Worm (Caenorhabditis elegans) whole organism, L1 larva: Measurements from ENCODE around the gene W03C9.6.

Experiments
- C16A3.4 ChIP-seq: fragments of 150-350 bp; optimal IDR thresholded peaks from 2 replicates; lab custom pipeline; 2014; ENCODE audit warnings: missing biosample characterization, missing genetic modification characterization
- Y116A8C.19 ChIP-seq: sonication (generic microtip); optimal IDR thresholded peaks from 2 replicates; lab custom pipeline; 2016; ENCODE audit warnings: missing compliant biosample characterization, missing genetic modification characterization, borderline replicate concordance
- aha-1 ChIP-seq: fragments of 150-350 bp; optimal IDR thresholded peaks from 2 replicates; lab custom pipeline; 2014; ENCODE audit warnings: missing biosample characterization, missing genetic modification characterization
- aly-2 ChIP-seq: fragments of 150-350 bp; optimal IDR thresholded peaks from 2 replicates; lab custom pipeline; 2014; ENCODE audit warnings: missing biosample characterization, missing genetic modification characterization
- ceh-8 ChIP-seq: fragments of 200-800 bp; sonication (Bioruptor generic); optimal IDR thresholded peaks from 2 replicates; lab custom pipeline; 2018; ENCODE audit warnings: mild to moderate bottlenecking, missing genetic modification characterization, moderate library complexity, missing compliant biosample characterization
- ceh-82 ChIP-seq, 3 experiments: fragments of 150-350 bp in 1 of 3; sonication (generic microtip) in 2 of 3; optimal IDR thresholded peaks; 2 replicates each; lab custom pipeline; 2014 to 2017; ENCODE audit warnings: missing biosample characterization in 3 of 3, missing genetic modification characterization in 3 of 3
- ceh-90 ChIP-seq: sonication (generic microtip); optimal IDR thresholded peaks from 2 replicates; lab custom pipeline; 2016; ENCODE audit warnings: missing genetic modification characterization, missing compliant biosample characterization
- efl-1 ChIP-seq, 4 experiments: fragments of 150-350 bp; optimal IDR thresholded peaks in 3 of 4; peaks in 1 of 4; 1 replicate in 1 of 4; 2 replicates in 3 of 4; lab custom pipeline; 2014; ENCODE audit warnings: missing biosample characterization in 2 of 4, missing genetic modification characterization in 2 of 4, missing genetic modification reagents in 2 of 4
- elt-2 ChIP-seq: sonication (generic microtip); optimal IDR thresholded peaks from 2 replicates; lab custom pipeline; 2016; ENCODE audit warnings: missing genetic modification characterization, mild to moderate bottlenecking, inconsistent platforms, missing compliant biosample characterization, missing genetic modification reagents
- elt-3 ChIP-seq, 6 experiments: fragments of 150-350 bp in 1 of 6; sonication (generic microtip); optimal IDR thresholded peaks; 2 replicates each; lab custom pipeline; 2017 to 2018; ENCODE audit warnings: missing biosample characterization in 6 of 6, missing genetic modification characterization in 6 of 6, inconsistent platforms in 1 of 6
- grh-1 ChIP-seq: fragments of 200-800 bp; sonication (Bioruptor generic); IDR thresholded peaks from 2 replicates; pipeline ENCODE4 v1.3.6; 2022; ENCODE audit warnings: missing genetic modification reagents, missing genetic modification characterization, missing compliant biosample characterization
- hpl-2 ChIP-seq: fragments of 150-350 bp; optimal IDR thresholded peaks from 2 replicates; lab custom pipeline; 2014; ENCODE audit warnings: missing biosample characterization, missing genetic modification reagents, missing genetic modification characterization
- lin-13 ChIP-seq: fragments of 150-350 bp; optimal IDR thresholded peaks from 2 replicates; lab custom pipeline; 2014; ENCODE audit warnings: missing biosample characterization, missing genetic modification reagents, missing genetic modification characterization
- lin-14 ChIP-seq: fragments of 200-800 bp; sonication (Bioruptor generic); optimal IDR thresholded peaks from 2 replicates; lab custom pipeline; 2018; ENCODE audit warnings: mild to moderate bottlenecking, missing genetic modification characterization, moderate library complexity, missing compliant biosample characterization
- lin-35 ChIP-seq, 2 experiments: fragments of 150-350 bp; optimal IDR thresholded peaks; 2 replicates each; lab custom pipeline; 2014; ENCODE audit warnings: missing biosample characterization in 2 of 2, missing genetic modification characterization in 2 of 2, missing genetic modification reagents in 2 of 2
- lir-3 ChIP-seq: sonication (generic microtip); optimal IDR thresholded peaks from 2 replicates; lab custom pipeline; 2016; ENCODE audit warnings: mild to moderate bottlenecking, missing genetic modification characterization, moderate library complexity, missing compliant biosample characterization; ENCODE audit not compliant: poor library complexity
- lsy-2 ChIP-seq, 2 experiments: fragments of 150-350 bp; optimal IDR thresholded peaks; 2 replicates each; lab custom pipeline; 2014; ENCODE audit warnings: missing biosample characterization in 2 of 2, missing genetic modification characterization in 2 of 2
- mef-2 ChIP-seq: fragments of 150-350 bp; optimal IDR thresholded peaks from 2 replicates; lab custom pipeline; 2014; ENCODE audit warnings: missing biosample characterization, missing genetic modification characterization
- nhr-11 ChIP-seq: fragments of 150-350 bp; optimal IDR thresholded peaks from 2 replicates; lab custom pipeline; 2014; ENCODE audit warnings: missing biosample characterization, missing genetic modification characterization
- nhr-47 ChIP-seq: sonication (generic microtip); optimal IDR thresholded peaks from 2 replicates; lab custom pipeline; 2016; ENCODE audit warnings: mild to moderate bottlenecking, missing genetic modification characterization, moderate library complexity, missing compliant biosample characterization
- nhr-71 ChIP-seq: sonication (generic microtip); optimal IDR thresholded peaks from 2 replicates; lab custom pipeline; 2016; ENCODE audit warnings: mild to moderate bottlenecking, missing genetic modification characterization, moderate library complexity, missing compliant biosample characterization
- nhr-76 ChIP-seq: sonication (generic microtip); optimal IDR thresholded peaks from 2 replicates; lab custom pipeline; 2017; ENCODE audit warnings: missing biosample characterization, missing genetic modification characterization
- nhr-85 ChIP-seq: sonication (generic microtip); peaks from one replicate; lab custom pipeline; 2016; ENCODE audit warnings: missing genetic modification characterization, inconsistent platforms, missing compliant biosample characterization
- nhr-90 ChIP-seq: sonication (generic microtip); optimal IDR thresholded peaks from 2 replicates; lab custom pipeline; 2016; ENCODE audit warnings: mild to moderate bottlenecking, missing genetic modification characterization, missing compliant biosample characterization; ENCODE audit not compliant: poor library complexity
- pag-3 ChIP-seq: sonication (generic microtip); optimal IDR thresholded peaks from 2 replicates; lab custom pipeline; 2017; ENCODE audit warnings: missing genetic modification characterization, mild to moderate bottlenecking, missing compliant biosample characterization, antibody characterized with exemption, borderline replicate concordance; ENCODE audit not compliant: insufficient read depth
- pax-3 ChIP-seq: fragments of 200-800 bp; sonication (Bioruptor generic); optimal IDR thresholded peaks from 2 replicates; lab custom pipeline; 2018; ENCODE audit warnings: mild to moderate bottlenecking, missing genetic modification characterization, moderate library complexity, missing compliant biosample characterization
- skn-1 ChIP-seq: fragments of 150-350 bp; optimal IDR thresholded peaks from 2 replicates; lab custom pipeline; 2014; ENCODE audit warnings: missing biosample characterization, missing genetic modification characterization
- snpc-4 ChIP-seq: fragments of 150-350 bp; optimal IDR thresholded peaks from 2 replicates; lab custom pipeline; 2014; ENCODE audit warnings: missing biosample characterization, missing genetic modification characterization
- snu-23 ChIP-seq: sonication (generic microtip); optimal IDR thresholded peaks from 2 replicates; lab custom pipeline; 2016; ENCODE audit warnings: missing genetic modification characterization, missing compliant biosample characterization
- sptf-1 ChIP-seq: fragments of 150-350 bp; optimal IDR thresholded peaks from 2 replicates; lab custom pipeline; 2014; ENCODE audit warnings: missing biosample characterization, missing genetic modification characterization
- sup-37 ChIP-seq: fragments of 200-800 bp; sonication (Bioruptor generic); optimal IDR thresholded peaks from 2 replicates; lab custom pipeline; 2018; ENCODE audit warnings: mild to moderate bottlenecking, missing genetic modification characterization, missing compliant biosample characterization
- swsn-7 ChIP-seq: sonication (generic microtip); optimal IDR thresholded peaks from 2 replicates; lab custom pipeline; 2016; ENCODE audit warnings: missing genetic modification characterization, missing compliant biosample characterization
- tbx-2 ChIP-seq: sonication (generic microtip); optimal IDR thresholded peaks from 2 replicates; lab custom pipeline; 2016; ENCODE audit warnings: missing genetic modification characterization, missing compliant biosample characterization
- unc-130 ChIP-seq: fragments of 150-350 bp; optimal IDR thresholded peaks from 2 replicates; lab custom pipeline; 2017; ENCODE audit warnings: missing biosample characterization, missing genetic modification characterization, inconsistent platforms
- unc-86 ChIP-seq: sonication (generic microtip); optimal IDR thresholded peaks from 2 replicates; lab custom pipeline; 2016; ENCODE audit warnings: missing genetic modification characterization, missing compliant biosample characterization
- vab-15 ChIP-seq: sonication (generic microtip); optimal IDR thresholded peaks from 2 replicates; lab custom pipeline; 2017; ENCODE audit warnings: missing genotype, mild to moderate bottlenecking, missing genetic modification characterization, missing compliant biosample characterization
- xbp-1 ChIP-seq: sonication (generic microtip); optimal IDR thresholded peaks from 2 replicates; lab custom pipeline; 2016; ENCODE audit warnings: missing genetic modification characterization, missing compliant biosample characterization
- zip-4 ChIP-seq: fragments of 200-800 bp; sonication (Bioruptor generic); optimal IDR thresholded peaks from 2 replicates; lab custom pipeline; 2018; ENCODE audit warnings: mild to moderate bottlenecking, missing genetic modification characterization, moderate library complexity, missing compliant biosample characterization
- ztf-4 ChIP-seq: fragments of 150-350 bp; optimal IDR thresholded peaks from 2 replicates; lab custom pipeline; 2014; ENCODE audit warnings: missing biosample characterization, missing genetic modification characterization

The W03C9.6 gene

ce11 chrII:11954208-11954607 is at the start of gene W03C9.6:
Gene W03C9.6, plus strand, starts transcription at chrII:11954508.
- TF ChIP-seq hpl-2 (no peak), ceh-90 (tag; lab: Kevin White, UChicago) (no peak), swsn-7 (tag; lab: Kevin White, UChicago) (no peak), grh-1 (GFP tag; lab: Robert Waterston, UW) (no peak)

ce11 chrII:11905023-11905422 is 49.3 kb upstream of the W03C9.6 start:
- TF ChIP-seq unc-86 (tag; lab: Kevin White, UChicago), result no peak
- no peak for TF ChIP-seq nhr-90 (tag; lab: Kevin White, UChicago)
- no peak for TF ChIP-seq tbx-2 (tag; lab: Kevin White, UChicago)
- no peak for TF ChIP-seq aly-2
- no peak for TF ChIP-seq grh-1 (GFP tag; lab: Robert Waterston, UW)
- TF ChIP-seq elt-3 (tag; optimal IDR thresholded peaks at IDR 0.05; lab: Kevin White, UChicago), result no peak
- TF ChIP-seq lir-3 (tag; lab: Kevin White, UChicago), result no peak

- TF ChIP-seq nhr-71 (tag; lab: Kevin White, UChicago), result no peak
- no peak for TF ChIP-seq Y116A8C.19
- TF ChIP-seq unc-130 (tag; lab: Kevin White, UChicago), result no peak
- TF ChIP-seq ztf-4 (tag; lab: Kevin White, UChicago), result no peak
- TF ChIP-seq skn-1 (tag; lab: Kevin White, UChicago), result no peak
- TF ChIP-seq ceh-82 (tag; optimal IDR thresholded peaks at IDR 0.05; lab: Kevin White, UChicago), result no peak
- TF ChIP-seq nhr-85 (tag; lab: Kevin White, UChicago), result no peak
- no peak for TF ChIP-seq lin-35 (GFP tag; optimal IDR thresholded peaks at IDR 0.05; lab: Kevin White, UChicago)
Observed at ce11 chrII:11906217-11906616, 48.1 kb upstream of the W03C9.6 start, which contains the start of gene ZK930.4. Gene ZK930.4, plus strand, starts transcription at chrII:11906517.

- TF ChIP-seq efl-1 (optimal IDR thresholded peaks at IDR 0.05; lab: Kevin White, UChicago), result no peak
- peak in 1 of 2 experiments; percentile 30 for TF ChIP-seq efl-1 (GFP tag; optimal IDR thresholded peaks at IDR 0.05 in 1 of 2; lab: Kevin White, UChicago)
- TF ChIP-seq sptf-1 (tag; lab: Kevin White, UChicago), result no peak
Observed at ce11 chrII:11910569-11910968, 43.7 kb upstream of the W03C9.6 start.

ce11 chrII:11914304-11914703 is 40.0 kb upstream of the W03C9.6 start, which contains the start of gene ZK930.7:
Gene ZK930.7, plus strand, starts transcription at chrII:11914604.
- TF ChIP-seq lin-35 (GFP tag; optimal IDR thresholded peaks at IDR 0.05; lab: Kevin White, UChicago) (no peak), xbp-1 (tag; lab: Kevin White, UChicago) (no peak), lin-14 (GFP tag; lab: Kevin White, UChicago) (no peak)

ce11 chrII:11915770-11916554 is 38.3 kb upstream of the W03C9.6 start, which contains the start of the genes vps-15 and hmg-12:
Gene vps-15, minus strand, starts transcription at chrII:11915852.
Gene hmg-12, plus strand, starts transcription at chrII:11916513.
- no peak for TF ChIP-seq C16A3.4 (tag; lab: Kevin White, UChicago)
- no peak for TF ChIP-seq unc-86 (tag; lab: Kevin White, UChicago)
- no peak for TF ChIP-seq nhr-47 (tag; lab: Kevin White, UChicago)
- TF ChIP-seq mef-2, result no peak
- no peak for TF ChIP-seq snpc-4 (tag; lab: Kevin White, UChicago)
- no peak for TF ChIP-seq nhr-11
- TF ChIP-seq vab-15 (tag; lab: Kevin White, UChicago), result no peak
- no peak for TF ChIP-seq sup-37 (GFP tag; lab: Kevin White, UChicago)
- no peak for TF ChIP-seq nhr-90 (tag; lab: Kevin White, UChicago)
- TF ChIP-seq ceh-8 (GFP tag; lab: Kevin White, UChicago), result no peak
- no peak for TF ChIP-seq nhr-76 (tag; lab: Kevin White, UChicago)
- TF ChIP-seq aha-1 (tag; lab: Kevin White, UChicago), result no peak
- TF ChIP-seq zip-4 (GFP tag; lab: Kevin White, UChicago), result no peak
- no peak for TF ChIP-seq elt-2
- TF ChIP-seq pag-3, result no peak
- TF ChIP-seq pax-3 (tag; lab: Kevin White, UChicago), result no peak
- TF ChIP-seq efl-1 (optimal IDR thresholded peaks at IDR 0.05; lab: Kevin White, UChicago), result peak; percentile 31 to 85
- peak in 1 of 2 experiments; percentile 20 for TF ChIP-seq efl-1 (GFP tag; optimal IDR thresholded peaks at IDR 0.05 in 1 of 2; lab: Kevin White, UChicago)
- TF ChIP-seq snu-23 (GFP tag; lab: Kevin White, UChicago), result no peak
- TF ChIP-seq lin-13 (GFP tag; lab: Kevin White, UChicago), result no peak
- no peak for TF ChIP-seq nhr-71 (tag; lab: Kevin White, UChicago)
- peak; percentile 80 to 87 for TF ChIP-seq lsy-2 (tag; optimal IDR thresholded peaks at IDR 0.05; lab: Kevin White, UChicago)
